Fruit fly (Drosophila melanogaster): ENCODE data around the gene Tsc1.

The Tsc1 gene

dm6 chr3R:24105312-24105902 lies 24.7 kb upstream of the Tsc1 start, which contains the start of gene Syx1A:
Syx1A (minus strand) TSS chr3R:24105763.
- TF ChIP-seq fd85E (GFP tag; optimal IDR thresholded peaks at IDR 0.05) (peak; percentile 35), CG6854 (GFP tag; optimal IDR thresholded peaks at IDR 0.05) (peak; percentile 61), ss (GFP tag; optimal IDR thresholded peaks at IDR 0.05) (peak; percentile 18 to 34), Hr38 (GFP tag; optimal IDR thresholded peaks at IDR 0.05) (no peak), Gug (GFP tag; IDR thresholded peaks at IDR 0.05) (no peak), Sox102F (GFP tag; optimal IDR thresholded peaks at IDR 0.05) (peak; percentile 2), CG6276 (GFP tag; optimal IDR thresholded peaks at IDR 0.05) (peak; percentile 22), CG3919 (GFP tag; optimal IDR thresholded peaks at IDR 0.05) (peak; percentile 27), CG16779 (tag; optimal IDR thresholded peaks at IDR 0.05) (peak; percentile 61), CG9139 (GFP tag; optimal IDR thresholded peaks at IDR 0.05) (no peak), lz (GFP tag; optimal IDR thresholded peaks at IDR 0.05) (no peak), CG6808 (GFP tag; optimal IDR thresholded peaks at IDR 0.05) (peak; percentile 7), CG11294 (GFP tag; IDR thresholded peaks at IDR 0.05) (no peak), topi (GFP tag; optimal IDR thresholded peaks at IDR 0.05) (peak; percentile 27), CG15336 (GFP tag; IDR thresholded peaks at IDR 0.05) (no peak), Eip78C (GFP tag) (peak; percentile 23), Sox14 (GFP tag; optimal IDR thresholded peaks at IDR 0.05) (peak; percentile 47), fkh (GFP tag; optimal IDR thresholded peaks at IDR 0.05) (peak; percentile 89), Eip75B (GFP tag; optimal IDR thresholded peaks at IDR 0.05) (peak; percentile 8), CG34406 (GFP tag; optimal IDR thresholded peaks at IDR 0.05) (peak; percentile 37), CG31627 (GFP tag; optimal IDR thresholded peaks at IDR 0.05) (no peak), esn (GFP tag; optimal IDR thresholded peaks at IDR 0.05) (peak; percentile 39), CG32006 (GFP tag; optimal IDR thresholded peaks at IDR 0.05) (peak; percentile 12), vri (GFP tag; optimal IDR thresholded peaks at IDR 0.05) (peak; percentile 21), salr (GFP tag; optimal IDR thresholded peaks at IDR 0.05) (no peak), Met (GFP tag; optimal IDR thresholded peaks at IDR 0.05) (no peak), CG10631 (GFP tag; optimal IDR thresholded peaks at IDR 0.05) (no peak)

- TF ChIP-seq CG11294 (GFP tag; IDR thresholded peaks at IDR 0.05) (no peak), Eip93F (GFP tag; optimal IDR thresholded peaks at IDR 0.05) (peak; percentile 80), CG6163 (GFP tag; IDR thresholded peaks at IDR 0.05) (no peak), CG15336 (GFP tag; IDR thresholded peaks at IDR 0.05) (no peak), CG6854 (GFP tag; optimal IDR thresholded peaks at IDR 0.05) (peak; percentile 41), dac (GFP tag; optimal IDR thresholded peaks at IDR 0.05) (no peak), CG8319 (GFP tag; optimal IDR thresholded peaks at IDR 0.05) (peak; percentile 36), Eip75B (GFP tag; optimal IDR thresholded peaks at IDR 0.05) (peak; percentile 65), esn (GFP tag; optimal IDR thresholded peaks at IDR 0.05) (peak; percentile 81), Hr38 (GFP tag; optimal IDR thresholded peaks at IDR 0.05) (no peak), Ets21C (GFP tag; optimal IDR thresholded peaks at IDR 0.05) (peak; percentile 44), fd85E (GFP tag; optimal IDR thresholded peaks at IDR 0.05) (peak; percentile 21), lz (GFP tag; optimal IDR thresholded peaks at IDR 0.05) (peak; percentile 47), Met (GFP tag; optimal IDR thresholded peaks at IDR 0.05) (peak; percentile 76), fd59A (GFP tag; optimal IDR thresholded peaks at IDR 0.05) (no peak), CG1621 (tag; optimal IDR thresholded peaks at IDR 0.05) (peak; percentile 71), salr (GFP tag; optimal IDR thresholded peaks at IDR 0.05) (peak in 1 of 2 experiments; percentile 42), eg (GFP tag; IDR thresholded peaks at IDR 0.05) (no peak), CG11762 (GFP tag; optimal IDR thresholded peaks at IDR 0.05; ENCODE audit: insufficient read depth) (peak; percentile 59), Blimp-1 (GFP tag; optimal IDR thresholded peaks at IDR 0.05) (peak; percentile 38), CG3032 (tag; optimal IDR thresholded peaks at IDR 0.05) (peak; percentile 31), Eip78C (GFP tag) (peak; percentile 92), CG10631 (GFP tag; optimal IDR thresholded peaks at IDR 0.05) (peak; percentile 57), CG16779 (tag; optimal IDR thresholded peaks at IDR 0.05) (peak; percentile 41), net (GFP tag; optimal IDR thresholded peaks at IDR 0.05) (peak; percentile 70), Hr39 (GFP tag; optimal IDR thresholded peaks at IDR 0.05) (peak; percentile 34), CG7368 (GFP tag; optimal IDR thresholded peaks at IDR 0.05) (peak; percentile 49), ss (GFP tag; optimal IDR thresholded peaks at IDR 0.05) (peak; percentile 24 to 27), Lpt (GFP tag; optimal IDR thresholded peaks at IDR 0.05) (peak; percentile 8), Sox14 (GFP tag; optimal IDR thresholded peaks at IDR 0.05) (peak; percentile 61), topi (GFP tag; optimal IDR thresholded peaks at IDR 0.05) (peak; percentile 75), CG34406 (GFP tag; optimal IDR thresholded peaks at IDR 0.05) (peak; percentile 49), CG3919 (GFP tag; optimal IDR thresholded peaks at IDR 0.05) (peak; percentile 77), dsx (GFP tag; optimal IDR thresholded peaks at IDR 0.05; ENCODE audit: poor library complexity, severe bottlenecking) (no peak), Hr4 (GFP tag; optimal IDR thresholded peaks at IDR 0.05) (peak; percentile 78), CG10669 (GFP tag; optimal IDR thresholded peaks at IDR 0.05) (peak; percentile 35)
These were observed 24.0 kb upstream of the Tsc1 start for dm6 chr3R:24106059-24106631.

Data from whole organism, prepupa.